Fruit fly (Drosophila melanogaster) whole organism, embryonic: ENCODE results near the gene Ero1L.

Experiments used
- ATbp ChIP-seq: fragments of 200-800 bp; sonication (Bioruptor generic); optimal IDR thresholded peaks from 2 replicates; lab custom pipeline; 2017; ENCODE audit warnings: missing biosample characterization, mild to moderate bottlenecking, missing genetic modification characterization, missing genetic modification reagents
- Bgb ChIP-seq: fragments of 200-800 bp; sonication (Bioruptor generic); IDR thresholded peaks from 2 replicates; pipeline ENCODE4 v1.3.6; 2022; ENCODE audit warnings: missing biosample characterization, missing genetic modification characterization; ENCODE audit not compliant: partially characterized antibody
- CG1024 ChIP-seq: fragments of 200-800 bp; sonication (Bioruptor generic); IDR thresholded peaks from 2 replicates; pipeline ENCODE4 v1.3.6; 2022; ENCODE audit warnings: missing biosample characterization, missing genetic modification characterization
- CG10321 ChIP-seq: fragments of 200-800 bp; sonication (Bioruptor generic); IDR thresholded peaks from 2 replicates; pipeline ENCODE4 v1.3.6; 2022; ENCODE audit warnings: missing biosample characterization, missing genetic modification characterization
- CG11723 ChIP-seq: fragments of 200-800 bp; sonication (Bioruptor generic); optimal IDR thresholded peaks from 2 replicates; lab custom pipeline; 2017; ENCODE audit warnings: missing biosample characterization, mild to moderate bottlenecking, missing genetic modification characterization
- CG12744 ChIP-seq: fragments of 200-800 bp; sonication (Bioruptor generic); optimal IDR thresholded peaks from 2 replicates; lab custom pipeline; 2016; ENCODE audit warnings: missing biosample characterization, missing genetic modification characterization
- CG13287 ChIP-seq: fragments of 200-800 bp; sonication (Bioruptor generic); IDR thresholded peaks from 2 replicates; pipeline ENCODE4 v1.3.6; 2022; ENCODE audit warnings: missing biosample characterization, missing genetic modification characterization; ENCODE audit not compliant: partially characterized antibody
- CG16863 ChIP-seq: fragments of 200-800 bp; sonication (Bioruptor generic); optimal IDR thresholded peaks from 3 replicates; lab custom pipeline; 2016; ENCODE audit warnings: missing biosample characterization, missing genetic modification characterization
- CG2202 ChIP-seq: fragments of 200-800 bp; sonication (Bioruptor generic); optimal IDR thresholded peaks from 2 replicates; lab custom pipeline; 2018; ENCODE audit warnings: missing biosample characterization, mild to moderate bottlenecking, missing genetic modification characterization
- CG3995 ChIP-seq: fragments of 200-800 bp; sonication (Bioruptor generic); optimal IDR thresholded peaks from 3 replicates; lab custom pipeline; 2016; ENCODE audit warnings: missing biosample characterization, missing genetic modification characterization
- CG4854 ChIP-seq: fragments of 200-800 bp; sonication (Bioruptor generic); optimal IDR thresholded peaks from 2 replicates; lab custom pipeline; 2016; ENCODE audit warnings: missing biosample characterization, missing genetic modification characterization, inconsistent platforms
- CG5953 ChIP-seq: fragments of 200-800 bp; sonication (Bioruptor generic); IDR thresholded peaks from 2 replicates; pipeline ENCODE4 v1.3.6; 2022; ENCODE audit warnings: missing biosample characterization, missing genetic modification characterization
- CG7928 ChIP-seq: fragments of 200-800 bp; sonication (Bioruptor generic); optimal IDR thresholded peaks from 2 replicates; lab custom pipeline; 2017; ENCODE audit warnings: missing biosample characterization, mild to moderate bottlenecking, missing genetic modification characterization
- CG8281 ChIP-seq: fragments of 200-800 bp; sonication (Bioruptor generic); optimal IDR thresholded peaks from 2 replicates; lab custom pipeline; 2018; ENCODE audit warnings: missing biosample characterization, mild to moderate bottlenecking, missing genetic modification characterization, moderate library complexity
- CG8359 ChIP-seq: fragments of 200-800 bp; sonication (Bioruptor generic); optimal IDR thresholded peaks from 2 replicates; lab custom pipeline; 2017; ENCODE audit warnings: missing biosample characterization, mild to moderate bottlenecking, missing genetic modification characterization, borderline replicate concordance
- Deaf1 ChIP-seq: fragments of 200-800 bp; optimal IDR thresholded peaks from 3 replicates; lab custom pipeline; 2019; ENCODE audit warnings: missing biosample characterization, mild to moderate bottlenecking, missing genetic modification characterization, moderate library complexity
- Ets65A ChIP-seq: fragments of 200-800 bp; sonication (Bioruptor generic); peaks from one replicate; lab custom pipeline; 2016; ENCODE audit warnings: missing biosample characterization, missing genetic modification characterization
- HLHmδ ChIP-seq: fragments of 200-800 bp; sonication (Bioruptor generic); optimal IDR thresholded peaks from 2 replicates; lab custom pipeline; 2018; ENCODE audit warnings: missing biosample characterization, mild to moderate bottlenecking, missing genetic modification characterization, moderate library complexity
- Hr51 ChIP-seq, 2 experiments: fragments of 200-800 bp; sonication (Bioruptor generic); optimal IDR thresholded peaks; 2 replicates in 1 of 2; 3 replicates in 1 of 2; lab custom pipeline; 2016 to 2018; ENCODE audit warnings: missing biosample characterization in 2 of 2, missing genetic modification characterization in 2 of 2, mild to moderate bottlenecking in 1 of 2, moderate library complexity in 1 of 2
- Kr ChIP-seq: fragments of 200-800 bp; sonication (Bioruptor generic); optimal IDR thresholded peaks from 2 replicates; lab custom pipeline; 2017; ENCODE audit warnings: missing biosample characterization, mild to moderate bottlenecking, missing genetic modification characterization
- Lim3 ChIP-seq: fragments of 200-800 bp; sonication (Bioruptor generic); IDR thresholded peaks from 2 replicates; pipeline ENCODE4 v1.3.6; 2022; ENCODE audit warnings: missing biosample characterization, missing genetic modification characterization
- MTF-1 ChIP-seq: fragments of 200-800 bp; sonication (Bioruptor generic); optimal IDR thresholded peaks from 2 replicates; lab custom pipeline; 2018; ENCODE audit warnings: missing biosample characterization, mild to moderate bottlenecking, missing genetic modification characterization, borderline replicate concordance
- Meics ChIP-seq: fragments of 200-800 bp; sonication (Bioruptor generic); optimal IDR thresholded peaks from 2 replicates; lab custom pipeline; 2017; ENCODE audit warnings: missing biosample characterization, mild to moderate bottlenecking, missing genetic modification characterization
- Sox102F ChIP-seq: fragments of 200-800 bp; sonication (Bioruptor generic); optimal IDR thresholded peaks from 2 replicates; lab custom pipeline; 2018; ENCODE audit warnings: missing biosample characterization, mild to moderate bottlenecking, missing genetic modification characterization, moderate library complexity
- Trl ChIP-seq, 3 experiments: fragments of >200 bp in 2 of 3; fragments of 200-800 bp in 1 of 3; sonication (Bioruptor generic) in 1 of 3; optimal IDR thresholded peaks; 2 replicates in 1 of 3; 3 replicates in 2 of 3; lab custom pipeline; 2016 to 2017; ENCODE audit warnings: missing biosample characterization in 1 of 3, missing genetic modification characterization in 1 of 3
- cato ChIP-seq: fragments of 200-800 bp; sonication (Bioruptor generic); optimal IDR thresholded peaks from 2 replicates; lab custom pipeline; 2016; ENCODE audit warnings: missing biosample characterization, missing genetic modification characterization, borderline replicate concordance
- chif ChIP-seq, 2 experiments: fragments of 200-800 bp; sonication (Bioruptor generic); optimal IDR thresholded peaks; 3 replicates each; lab custom pipeline; 2016; ENCODE audit warnings: missing biosample characterization in 2 of 2, missing genetic modification characterization in 2 of 2
- dmrt11E ChIP-seq: fragments of 200-800 bp; sonication (Bioruptor generic); optimal IDR thresholded peaks from 3 replicates; lab custom pipeline; 2018; ENCODE audit warnings: missing biosample characterization, mild to moderate bottlenecking, missing genetic modification characterization, moderate library complexity
- emc ChIP-seq: fragments of 200-800 bp; sonication (Bioruptor generic); optimal IDR thresholded peaks from 2 replicates; lab custom pipeline; 2016; ENCODE audit warnings: missing biosample characterization, missing genetic modification characterization
- ewg ChIP-seq: fragments of 200-800 bp; sonication (Bioruptor generic); optimal IDR thresholded peaks from 3 replicates; lab custom pipeline; 2017; ENCODE audit warnings: mild to moderate bottlenecking, missing biosample characterization, missing genetic modification reagents, missing genetic modification characterization
- fru ChIP-seq: fragments of >200 bp; optimal IDR thresholded peaks from 2 replicates; lab custom pipeline; 2017
- ftz-f1 ChIP-seq: fragments of 200-800 bp; sonication (Bioruptor generic); optimal IDR thresholded peaks from 2 replicates; lab custom pipeline; 2016; ENCODE audit warnings: missing biosample characterization, missing genetic modification characterization
- gem ChIP-seq: fragments of 200-800 bp; sonication (Bioruptor generic); optimal IDR thresholded peaks from 2 replicates; lab custom pipeline; 2019; ENCODE audit warnings: missing biosample characterization, mild to moderate bottlenecking, missing genetic modification characterization, moderate library complexity
- grn ChIP-seq: fragments of 200-800 bp; sonication (Bioruptor generic); optimal IDR thresholded peaks from 3 replicates; lab custom pipeline; 2017; ENCODE audit warnings: missing biosample characterization, missing genetic modification characterization
- hb ChIP-seq: fragments of 200-800 bp; sonication (Bioruptor generic); IDR thresholded peaks from 3 replicates; pipeline ENCODE4 v1.3.6; 2022; ENCODE audit warnings: missing biosample characterization, missing genetic modification characterization; ENCODE audit not compliant: partially characterized antibody
- kay ChIP-seq: fragments of 200-800 bp; sonication (Bioruptor generic); optimal IDR thresholded peaks from 2 replicates; lab custom pipeline; 2016; ENCODE audit warnings: missing biosample characterization, missing genetic modification characterization
- kni ChIP-seq: fragments of 200-800 bp; sonication (Bioruptor generic); optimal IDR thresholded peaks from 3 replicates; lab custom pipeline; 2017; ENCODE audit warnings: mild to moderate bottlenecking, missing biosample characterization, missing genetic modification reagents, missing genetic modification characterization
- knrl ChIP-seq: fragments of 200-800 bp; sonication (Bioruptor generic); IDR thresholded peaks from 3 replicates; pipeline ENCODE4 v1.3.6; 2022; ENCODE audit warnings: missing biosample characterization, missing genetic modification characterization; ENCODE audit not compliant: partially characterized antibody
- lmd ChIP-seq: fragments of 200-800 bp; sonication (Bioruptor generic); IDR thresholded peaks from 2 replicates; pipeline ENCODE4 v1.3.6; 2022; ENCODE audit warnings: missing biosample characterization, missing genetic modification characterization
- lov ChIP-seq, 2 experiments: fragments of 200-800 bp in 1 of 2; fragments of >200 bp in 1 of 2; sonication (Bioruptor generic) in 1 of 2; IDR thresholded peaks in 1 of 2; optimal IDR thresholded peaks in 1 of 2; 2 replicates in 1 of 2; 3 replicates in 1 of 2; pipeline versions ENCODE4 v1.3.6 to Lab custom; 2017 to 2022; ENCODE audit warnings: missing biosample characterization in 1 of 2, missing genetic modification characterization in 1 of 2
- mld ChIP-seq: fragments of 200-800 bp; sonication (Bioruptor generic); IDR thresholded peaks from 3 replicates; pipeline ENCODE4 v1.3.6; 2022; ENCODE audit warnings: missing biosample characterization, missing genetic modification characterization; ENCODE audit not compliant: partially characterized antibody
- odd ChIP-seq: fragments of 200-800 bp; sonication (Bioruptor generic); optimal IDR thresholded peaks from 2 replicates; lab custom pipeline; 2017; ENCODE audit warnings: missing biosample characterization, mild to moderate bottlenecking, missing genetic modification characterization
- prd ChIP-seq, 3 experiments: fragments of >200 bp in 2 of 3; fragments of 200-800 bp in 1 of 3; sonication (Bioruptor generic) in 1 of 3; optimal IDR thresholded peaks in 2 of 3; IDR thresholded peaks in 1 of 3; 2 replicates in 2 of 3; 3 replicates in 1 of 3; pipeline versions ENCODE4 v1.3.6 to Lab custom; 2017 to 2022; ENCODE audit warnings: missing biosample characterization in 1 of 3, missing genetic modification characterization in 1 of 3
- slou ChIP-seq: fragments of 200-800 bp; sonication (Bioruptor generic); optimal IDR thresholded peaks from 3 replicates; lab custom pipeline; 2016; ENCODE audit warnings: missing biosample characterization, missing genetic modification characterization
- slp2 ChIP-seq: fragments of 200-800 bp; sonication (Bioruptor generic); optimal IDR thresholded peaks from 2 replicates; lab custom pipeline; 2016; ENCODE audit warnings: missing biosample characterization, missing genetic modification characterization
- stc ChIP-seq: fragments of 200-800 bp; sonication (Bioruptor generic); IDR thresholded peaks from 2 replicates; pipeline ENCODE4 v1.3.6; 2022; ENCODE audit warnings: missing biosample characterization, missing genetic modification characterization
- trem ChIP-seq: fragments of 200-800 bp; optimal IDR thresholded peaks from 3 replicates; lab custom pipeline; 2019; ENCODE audit warnings: missing biosample characterization, mild to moderate bottlenecking, missing genetic modification characterization, moderate library complexity
- ttk ChIP-seq: fragments of 200-800 bp; sonication (Bioruptor generic); IDR thresholded peaks from 2 replicates; pipeline ENCODE4 v2.1.2; 2022; ENCODE audit warnings: missing biosample characterization, missing genetic modification characterization
- twi ChIP-seq: fragments of 200-800 bp; optimal IDR thresholded peaks from 2 replicates; lab custom pipeline; 2019; ENCODE audit warnings: missing biosample characterization, mild to moderate bottlenecking, missing genetic modification characterization, moderate library complexity
- usp ChIP-seq: fragments of >200 bp; optimal IDR thresholded peaks from 2 replicates; lab custom pipeline; 2017; ENCODE audit warnings: missing biosample characterization, missing genetic modification characterization

The Ero1L gene

dm6 chr3L:4220679-4221078 lies 50.5 kb downstream of the Ero1L start (continued):
- TF ChIP-seq emc (GFP tag; lab: Kevin White, UChicago) (no peak), CG8359 (GFP tag; lab: Kevin White, UChicago) (peak; percentile 26), hb (no peak), ttk (GFP tag; lab: Robert Waterston, UW) (no peak), odd (GFP tag; lab: Kevin White, UChicago) (no peak), CG8281 (tag; lab: Kevin White, UChicago) (no peak), MTF-1 (peak; percentile 10), lmd (GFP tag; lab: Robert Waterston, UW) (no peak), fru (lab: Kevin White, UChicago) (no peak), knrl (GFP tag; lab: Robert Waterston, UW) (no peak), slp2 (GFP tag; lab: Kevin White, UChicago) (no peak), kay (GFP tag; lab: Kevin White, UChicago) (no peak), mld (no peak), HLHmδ (no peak), CG5953 (GFP tag; lab: Robert Waterston, UW) (no peak), CG11723 (no peak), trem (tag; lab: Kevin White, UChicago) (no peak), lov (optimal IDR thresholded peaks at IDR 0.05; lab: Kevin White, UChicago) (no peak), lov (GFP tag; IDR thresholded peaks at IDR 0.05; lab: Robert Waterston, UW) (no peak), CG16863 (GFP tag; lab: Kevin White, UChicago) (no peak), Deaf1 (no peak), Meics (GFP tag; lab: Kevin White, UChicago) (no peak), Bgb (no peak), CG4854 (GFP tag; lab: Kevin White, UChicago) (no peak), prd (optimal IDR thresholded peaks at IDR 0.05; lab: Kevin White, UChicago) (no peak), prd (GFP tag; IDR thresholded peaks at IDR 0.05; lab: Robert Waterston, UW) (no peak), Sox102F (no peak), ewg (no peak), ftz-f1 (GFP tag; lab: Kevin White, UChicago) (no peak), gem (tag; lab: Kevin White, UChicago) (no peak), twi (tag; lab: Kevin White, UChicago) (no peak), CG10321 (no peak), CG7928 (GFP tag; lab: Kevin White, UChicago) (no peak), CG1024 (no peak), Ets65A (GFP tag; lab: Kevin White, UChicago) (no peak), CG12744 (GFP tag; lab: Kevin White, UChicago) (no peak), Lim3 (GFP tag; lab: Robert Waterston, UW) (no peak), usp (GFP tag; lab: Kevin White, UChicago) (no peak), Kr (GFP tag; lab: Kevin White, UChicago) (no peak), stc (GFP tag; lab: Robert Waterston, UW) (0 out of 2 replicates have a peak, but pooled peaks have one; percentile 16), ATbp (GFP tag; lab: Kevin White, UChicago) (peak; percentile 46), dmrt11E (tag; lab: Kevin White, UChicago) (peak; percentile 26), cato (GFP tag; lab: Kevin White, UChicago) (no peak), chif (GFP tag; optimal IDR thresholded peaks at IDR 0.05; lab: Kevin White, UChicago) (no peak), slou (GFP tag; lab: Kevin White, UChicago) (no peak), Trl (optimal IDR thresholded peaks at IDR 0.05; lab: Kevin White, UChicago) (no peak), Trl (GFP tag; optimal IDR thresholded peaks at IDR 0.05; lab: Kevin White, UChicago) (no peak), CG13287 (GFP tag; lab: Robert Waterston, UW) (no peak), Hr51 (GFP tag; optimal IDR thresholded peaks at IDR 0.05; lab: Kevin White, UChicago) (no peak), CG3995 (GFP tag; lab: Kevin White, UChicago) (no peak), grn (no peak), CG2202 (no peak), kni (GFP tag; lab: Kevin White, UChicago) (no peak)
